Fruit fly (Drosophila melanogaster): ENCODE results near the gene mura.

mura gene

DNA sequence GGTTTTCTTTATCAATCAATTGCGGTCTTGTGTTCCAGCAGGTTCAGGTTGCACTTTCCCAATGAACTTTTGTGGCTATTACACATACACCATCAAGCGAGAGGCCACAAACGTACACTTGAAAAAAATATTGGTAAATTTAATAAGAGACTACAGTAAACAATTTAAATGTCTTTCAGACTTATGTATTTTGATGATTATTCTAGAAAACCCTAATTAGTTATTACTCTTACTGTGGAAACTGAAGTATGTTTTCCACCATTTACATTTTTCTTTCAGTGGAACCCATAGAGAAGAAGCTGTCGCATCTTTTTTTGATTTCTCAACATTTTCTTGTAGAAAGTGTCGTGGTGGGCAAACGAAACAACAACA lies 17.5 kb downstream of the mura start (continued):
- TF ChIP-seq hkb (optimal IDR thresholded peaks at IDR 0.05): no peak
- peak; percentile 93 for TF ChIP-seq hkb (GFP tag; IDR thresholded peaks at IDR 0.05)
- peak; percentile 57 for TF ChIP-seq CG31365 (tag; optimal IDR thresholded peaks at IDR 0.05)
- TF ChIP-seq D (optimal IDR thresholded peaks at IDR 0.05): no peak
- TF ChIP-seq D (GFP tag; optimal IDR thresholded peaks at IDR 0.05): peak; percentile 94
- peak; percentile 86 for TF ChIP-seq emc (GFP tag; optimal IDR thresholded peaks at IDR 0.05)
- peak; percentile 89 for TF ChIP-seq Bteb2 (GFP tag; optimal IDR thresholded peaks at IDR 0.05)
- peak; percentile 87; the same call in 1 of the 2 replicates for TF ChIP-seq Rfx (GFP tag; IDR thresholded peaks at IDR 0.05)
- peak; percentile 91 for TF ChIP-seq ewg (GFP tag; optimal IDR thresholded peaks at IDR 0.05)
- TF ChIP-seq Hmx (GFP tag; optimal IDR thresholded peaks at IDR 0.05): peak; percentile 79
- TF ChIP-seq CG6813 (GFP tag; optimal IDR thresholded peaks at IDR 0.05): peak; percentile 80
- TF ChIP-seq Sox100B (GFP tag; optimal IDR thresholded peaks at IDR 0.05): peak; percentile 94
- TF ChIP-seq Gug (GFP tag; IDR thresholded peaks at IDR 0.05): peak; percentile 76
- peak; percentile 71 for TF ChIP-seq Hand (GFP tag; optimal IDR thresholded peaks at IDR 0.05)
- TF ChIP-seq CG12299 (tag; optimal IDR thresholded peaks at IDR 0.05): peak; percentile 92
- peak; percentile 95 for TF ChIP-seq oc (tag; optimal IDR thresholded peaks at IDR 0.05)
- TF ChIP-seq CG9817 (tag; optimal IDR thresholded peaks at IDR 0.05): peak; percentile 91
- TF ChIP-seq gfzf (GFP tag; optimal IDR thresholded peaks at IDR 0.05): peak; percentile 3
- peak in 1 of 2 experiments; percentile 46 for TF ChIP-seq crp (GFP tag; optimal IDR thresholded peaks at IDR 0.05)
- TF ChIP-seq Dek (tag; optimal IDR thresholded peaks at IDR 0.05): peak; percentile 90
- peak; percentile 82 for TF ChIP-seq nau (GFP tag; optimal IDR thresholded peaks at IDR 0.05)
- peak; percentile 93 for TF ChIP-seq Atf-2 (GFP tag; optimal IDR thresholded peaks at IDR 0.05)
- peak; percentile 94 for TF ChIP-seq Atf3 (GFP tag; optimal IDR thresholded peaks at IDR 0.05)
- TF ChIP-seq Elba2 (GFP tag; optimal IDR thresholded peaks at IDR 0.05): no peak
- no peak for TF ChIP-seq pfk (GFP tag; optimal IDR thresholded peaks at IDR 0.05)
- TF ChIP-seq kah (GFP tag; optimal IDR thresholded peaks at IDR 0.05): peak; percentile 88
- TF ChIP-seq CG4328 (GFP tag; optimal IDR thresholded peaks at IDR 0.05): peak; percentile 86
- peak; percentile 84 for TF ChIP-seq her (GFP tag; optimal IDR thresholded peaks at IDR 0.05)
- TF ChIP-seq CG9876 (GFP tag; optimal IDR thresholded peaks at IDR 0.05): peak; percentile 82
- peak; percentile 59 for TF ChIP-seq CG10321 (GFP tag; IDR thresholded peaks at IDR 0.05)
- peak; percentile 85 for TF ChIP-seq NfI (GFP tag; optimal IDR thresholded peaks at IDR 0.05)
- peak; percentile 88 for TF ChIP-seq chn (GFP tag; optimal IDR thresholded peaks at IDR 0.05)
- no peak for TF ChIP-seq CG34224 (GFP tag; IDR thresholded peaks at IDR 0.05; ENCODE audit: partially characterized antibody)
- no peak for TF ChIP-seq cad (GFP tag; optimal IDR thresholded peaks at IDR 0.05)
- peak; percentile 96 for TF ChIP-seq nmo (GFP tag; optimal IDR thresholded peaks at IDR 0.05)
- TF ChIP-seq Hsf (GFP tag; optimal IDR thresholded peaks at IDR 0.05): peak; percentile 92
- TF ChIP-seq gro (GFP tag; optimal IDR thresholded peaks at IDR 0.05): peak; percentile 88
- peak; percentile 77 for TF ChIP-seq CG10565 (GFP tag; optimal IDR thresholded peaks at IDR 0.05)
- TF ChIP-seq CG11695 (GFP tag; IDR thresholded peaks at IDR 0.05): peak; percentile 90
- TF ChIP-seq CG9609 (GFP tag; optimal IDR thresholded peaks at IDR 0.05): peak; percentile 90
- peak; percentile 93 for TF ChIP-seq stc (GFP tag; IDR thresholded peaks at IDR 0.05)
- peak; percentile 91 for TF ChIP-seq Six4 (GFP tag; optimal IDR thresholded peaks at IDR 0.05)
- peak; percentile 82 for TF ChIP-seq CG7357 (GFP tag; IDR thresholded peaks at IDR 0.05)
- peak; percentile 81 for TF ChIP-seq scrt (GFP tag; optimal IDR thresholded peaks at IDR 0.05)
- TF ChIP-seq bcd (GFP tag; optimal IDR thresholded peaks at IDR 0.05): peak; percentile 82
- TF ChIP-seq Bgb (GFP tag; IDR thresholded peaks at IDR 0.05; ENCODE audit: partially characterized antibody): no peak
- peak; percentile 94 for TF ChIP-seq CG11398 (GFP tag; optimal IDR thresholded peaks at IDR 0.05)
- no peak for TF ChIP-seq stwl (tag; optimal IDR thresholded peaks at IDR 0.05)
- TF ChIP-seq Aef1 (GFP tag; IDR thresholded peaks at IDR 0.05): peak; percentile 83
- TF ChIP-seq Usf (GFP tag; optimal IDR thresholded peaks at IDR 0.05): peak; percentile 52
- TF ChIP-seq CG7271 (tag; optimal IDR thresholded peaks at IDR 0.05): peak; percentile 39
